Fruit fly (Drosophila melanogaster) whole organism, embryonic: ENCODE results near the gene Obp19b.

Experiments
- CG1024 ChIP-seq: fragments of 200-800 bp; sonication (Bioruptor generic); IDR thresholded peaks from 2 replicates; pipeline ENCODE4 v1.3.6; 2022; ENCODE audit warnings: missing biosample characterization, missing genetic modification characterization
- CG10654 ChIP-seq: fragments of 200-800 bp; sonication (Bioruptor generic); optimal IDR thresholded peaks from 2 replicates; lab custom pipeline; 2016; ENCODE audit warnings: missing biosample characterization, missing genetic modification characterization
- CG11456 ChIP-seq: fragments of 200-800 bp; sonication (Bioruptor generic); IDR thresholded peaks from 3 replicates; pipeline ENCODE4 v1.3.6; 2022; ENCODE audit warnings: missing biosample characterization, missing genetic modification characterization
- CG13296 ChIP-seq: fragments of 200-800 bp; sonication (Bioruptor generic); optimal IDR thresholded peaks from 3 replicates; lab custom pipeline; 2018; ENCODE audit warnings: missing biosample characterization, mild to moderate bottlenecking, missing genetic modification characterization
- CG14710 ChIP-seq: fragments of 200-800 bp; sonication (Bioruptor generic); optimal IDR thresholded peaks from 3 replicates; lab custom pipeline; 2019; ENCODE audit warnings: missing biosample characterization, mild to moderate bottlenecking, missing genetic modification characterization, moderate library complexity
- CG16815 ChIP-seq: fragments of 200-800 bp; sonication (Bioruptor generic); optimal IDR thresholded peaks from 3 replicates; lab custom pipeline; 2017; ENCODE audit warnings: missing biosample characterization, mild to moderate bottlenecking, missing genetic modification characterization
- CG17186 ChIP-seq: fragments of 200-800 bp; sonication (Bioruptor generic); optimal IDR thresholded peaks from 3 replicates; lab custom pipeline; 2017; ENCODE audit warnings: missing biosample characterization, missing genetic modification reagents, missing genetic modification characterization
- CG17568 ChIP-seq: fragments of 200-800 bp; sonication (Bioruptor generic); optimal IDR thresholded peaks from 2 replicates; lab custom pipeline; 2018; ENCODE audit warnings: missing biosample characterization, mild to moderate bottlenecking, missing genetic modification characterization, moderate library complexity
- CG2678 ChIP-seq: fragments of 200-800 bp; sonication (Bioruptor generic); optimal IDR thresholded peaks from 3 replicates; lab custom pipeline; 2019; ENCODE audit warnings: missing biosample characterization, mild to moderate bottlenecking, missing genetic modification characterization, moderate library complexity
- CG3407 ChIP-seq: fragments of 200-800 bp; sonication (Bioruptor generic); optimal IDR thresholded peaks from 2 replicates; lab custom pipeline; 2018; ENCODE audit warnings: missing biosample characterization, mild to moderate bottlenecking, missing genetic modification characterization
- CG3847 ChIP-seq: fragments of 200-800 bp; sonication (Bioruptor generic); IDR thresholded peaks from 2 replicates; pipeline ENCODE4 v1.3.6; 2022; ENCODE audit warnings: missing biosample characterization, missing genetic modification characterization
- CG4617 ChIP-seq: fragments of 200-800 bp; sonication (Bioruptor generic); optimal IDR thresholded peaks from 3 replicates; lab custom pipeline; 2016; ENCODE audit warnings: missing biosample characterization, missing genetic modification characterization, borderline replicate concordance
- CG5245 ChIP-seq: fragments of 200-800 bp; sonication (Bioruptor generic); optimal IDR thresholded peaks from 3 replicates; lab custom pipeline; 2016; ENCODE audit warnings: missing biosample characterization, missing genetic modification characterization
- CG6175 ChIP-seq: fragments of 200-800 bp; sonication (Bioruptor generic); IDR thresholded peaks from 3 replicates; pipeline ENCODE4 v1.3.6; 2022; ENCODE audit warnings: missing biosample characterization, missing genetic modification characterization
- CG6791 ChIP-seq: fragments of 200-800 bp; sonication (Bioruptor generic); IDR thresholded peaks from 3 replicates; pipeline ENCODE4 v1.3.6; 2022; ENCODE audit warnings: missing biosample characterization, missing genetic modification characterization; ENCODE audit not compliant: partially characterized antibody
- CG7786 ChIP-seq: fragments of 200-800 bp; sonication (Bioruptor generic); optimal IDR thresholded peaks from 2 replicates; lab custom pipeline; 2016; ENCODE audit warnings: missing biosample characterization, missing genetic modification characterization
- CG8944 ChIP-seq: fragments of 200-800 bp; sonication (Bioruptor generic); optimal IDR thresholded peaks from 3 replicates; lab custom pipeline; 2016; ENCODE audit warnings: missing biosample characterization, missing genetic modification characterization
- Dad ChIP-seq: fragments of 200-800 bp; sonication (Bioruptor generic); optimal IDR thresholded peaks from 3 replicates; lab custom pipeline; 2016; ENCODE audit warnings: missing biosample characterization, missing genetic modification characterization
- GATAe ChIP-seq: fragments of 200-800 bp; sonication (Bioruptor generic); conservative IDR thresholded peaks from 2 replicates; pipeline ENCODE4 v1.3.6; 2022; ENCODE audit warnings: missing biosample characterization, missing genetic modification characterization
- HmgD ChIP-seq: fragments of 200-800 bp; sonication (Bioruptor generic); optimal IDR thresholded peaks from 3 replicates; lab custom pipeline; 2016; ENCODE audit warnings: missing biosample characterization, missing genetic modification characterization
- Max ChIP-seq: fragments of 200-800 bp; sonication (Bioruptor generic); optimal IDR thresholded peaks from 2 replicates; lab custom pipeline; 2016; ENCODE audit warnings: missing biosample characterization, mild to moderate bottlenecking, missing genetic modification characterization
- Myb ChIP-seq: fragments of 200-800 bp; sonication (Bioruptor generic); optimal IDR thresholded peaks from 2 replicates; lab custom pipeline; 2016; ENCODE audit warnings: missing biosample characterization, missing genetic modification characterization
- Ptx1 ChIP-seq: fragments of 200-800 bp; sonication (Bioruptor generic); IDR thresholded peaks from 2 replicates; pipeline ENCODE4 v1.3.6; 2022; ENCODE audit warnings: missing biosample characterization, missing genetic modification characterization
- Rx ChIP-seq: fragments of 200-800 bp; sonication (Bioruptor generic); IDR thresholded peaks from 2 replicates; pipeline ENCODE4 v1.3.6; 2022; ENCODE audit warnings: missing biosample characterization, missing genetic modification characterization
- abd-A ChIP-seq: fragments of 200-800 bp; sonication (Bioruptor generic); optimal IDR thresholded peaks from 3 replicates; lab custom pipeline; 2019; ENCODE audit warnings: missing biosample characterization, mild to moderate bottlenecking, missing genetic modification characterization, moderate library complexity
- br ChIP-seq: fragments of >200 bp; optimal IDR thresholded peaks from 2 replicates; lab custom pipeline; 2017
- dpn ChIP-seq, 2 experiments: fragments of 200-800 bp; sonication (Bioruptor generic); optimal IDR thresholded peaks; 3 replicates each; lab custom pipeline; 2016; ENCODE audit warnings: missing biosample characterization in 2 of 2, missing genetic modification characterization in 2 of 2
- dysf ChIP-seq: fragments of 200-800 bp; sonication (Bioruptor generic); IDR thresholded peaks from 3 replicates; pipeline ENCODE4 v1.3.6; 2022; ENCODE audit warnings: missing biosample characterization, missing genetic modification characterization
- ewg ChIP-seq: fragments of 200-800 bp; sonication (Bioruptor generic); optimal IDR thresholded peaks from 3 replicates; lab custom pipeline; 2017; ENCODE audit warnings: mild to moderate bottlenecking, missing biosample characterization, missing genetic modification reagents, missing genetic modification characterization
- fd102C ChIP-seq: fragments of 200-800 bp; sonication (Bioruptor generic); optimal IDR thresholded peaks from 2 replicates; lab custom pipeline; 2018; ENCODE audit warnings: missing biosample characterization, mild to moderate bottlenecking, missing genetic modification characterization, moderate library complexity
- fu2 ChIP-seq: fragments of 200-800 bp; sonication (Bioruptor generic); optimal IDR thresholded peaks from 2 replicates; lab custom pipeline; 2016; ENCODE audit warnings: missing biosample characterization, missing genetic modification characterization
- gsb-n ChIP-seq: fragments of 200-800 bp; sonication (Bioruptor generic); optimal IDR thresholded peaks from 3 replicates; lab custom pipeline; 2018; ENCODE audit warnings: missing biosample characterization, mild to moderate bottlenecking, missing genetic modification characterization
- ham ChIP-seq: fragments of 200-800 bp; sonication (Bioruptor generic); IDR thresholded peaks from 2 replicates; pipeline ENCODE4 v1.3.6; 2022; ENCODE audit warnings: missing biosample characterization, missing genetic modification characterization
- hkb ChIP-seq, 2 experiments: fragments of 200-800 bp in 1 of 2; fragments of >200 bp in 1 of 2; sonication (Bioruptor generic) in 1 of 2; IDR thresholded peaks in 1 of 2; optimal IDR thresholded peaks in 1 of 2; 2 replicates each; pipeline versions ENCODE4 v1.3.6 to Lab custom; 2017 to 2022; ENCODE audit warnings: missing biosample characterization in 1 of 2, missing genetic modification characterization in 1 of 2
- hth ChIP-seq: fragments of >200 bp; optimal IDR thresholded peaks from 2 replicates; lab custom pipeline; 2017; ENCODE audit warnings: inconsistent platforms
- insv ChIP-seq, 2 experiments: fragments of 200-800 bp; sonication (Bioruptor generic); optimal IDR thresholded peaks; 3 replicates each; lab custom pipeline; 2016 to 2018; ENCODE audit warnings: missing biosample characterization in 2 of 2, missing genetic modification characterization in 2 of 2
- mam ChIP-seq: fragments of 200-800 bp; sonication (Bioruptor generic); optimal IDR thresholded peaks from 3 replicates; lab custom pipeline; 2016; ENCODE audit warnings: missing biosample characterization, missing genetic modification characterization
- nerfin-1 ChIP-seq: fragments of 200-800 bp; sonication (Bioruptor generic); optimal IDR thresholded peaks from 3 replicates; lab custom pipeline; 2019; ENCODE audit warnings: missing biosample characterization, mild to moderate bottlenecking, missing genetic modification characterization, moderate library complexity
- odd ChIP-seq: fragments of 200-800 bp; sonication (Bioruptor generic); optimal IDR thresholded peaks from 2 replicates; lab custom pipeline; 2017; ENCODE audit warnings: missing biosample characterization, mild to moderate bottlenecking, missing genetic modification characterization
- ro ChIP-seq: fragments of 200-800 bp; sonication (Bioruptor generic); IDR thresholded peaks from 2 replicates; pipeline ENCODE4 v1.3.6; 2022; ENCODE audit warnings: missing biosample characterization, missing genetic modification characterization
- row ChIP-seq: fragments of 200-800 bp; sonication (Bioruptor generic); IDR thresholded peaks from 3 replicates; pipeline ENCODE4 v1.3.6; 2022; ENCODE audit warnings: missing biosample characterization, missing genetic modification characterization
- salm ChIP-seq: fragments of 200-800 bp; sonication (Bioruptor generic); optimal IDR thresholded peaks from 2 replicates; lab custom pipeline; 2018; ENCODE audit warnings: missing biosample characterization, mild to moderate bottlenecking, missing genetic modification characterization
- sob ChIP-seq: fragments of 200-800 bp; sonication (Bioruptor generic); IDR thresholded peaks from 2 replicates; pipeline ENCODE4 v1.3.6; 2022; ENCODE audit warnings: missing biosample characterization, missing genetic modification characterization
- stwl ChIP-seq: fragments of 200-800 bp; sonication (Bioruptor generic); optimal IDR thresholded peaks from 3 replicates; lab custom pipeline; 2018; ENCODE audit warnings: missing biosample characterization, mild to moderate bottlenecking, missing genetic modification characterization, moderate library complexity
- tin ChIP-seq: fragments of 200-800 bp; sonication (Bioruptor generic); optimal IDR thresholded peaks from 3 replicates; lab custom pipeline; 2016; ENCODE audit warnings: missing biosample characterization, missing genetic modification characterization
- tna ChIP-seq: fragments of 200-800 bp; sonication (Bioruptor generic); IDR thresholded peaks from 2 replicates; pipeline ENCODE4 v1.3.6; 2022; ENCODE audit warnings: missing biosample characterization, missing genetic modification characterization; ENCODE audit not compliant: partially characterized antibody
- toy ChIP-seq: fragments of 200-800 bp; sonication (Bioruptor generic); IDR thresholded peaks from 2 replicates; pipeline ENCODE4 v1.3.6; 2022; ENCODE audit warnings: missing biosample characterization, missing genetic modification characterization
- trh ChIP-seq: fragments of 200-800 bp; sonication (Bioruptor generic); optimal IDR thresholded peaks from 2 replicates; lab custom pipeline; 2016; ENCODE audit warnings: missing biosample characterization, missing genetic modification characterization
- wdn ChIP-seq: fragments of 200-800 bp; sonication (Bioruptor generic); IDR thresholded peaks from 2 replicates; pipeline ENCODE4 v1.3.6; 2022; ENCODE audit warnings: missing biosample characterization, missing genetic modification characterization
- zfh2 ChIP-seq: fragments of 200-800 bp; sonication (Bioruptor generic); optimal IDR thresholded peaks from 2 replicates; lab custom pipeline; 2016; ENCODE audit warnings: missing biosample characterization, missing genetic modification characterization

The Obp19b gene

DNA sequence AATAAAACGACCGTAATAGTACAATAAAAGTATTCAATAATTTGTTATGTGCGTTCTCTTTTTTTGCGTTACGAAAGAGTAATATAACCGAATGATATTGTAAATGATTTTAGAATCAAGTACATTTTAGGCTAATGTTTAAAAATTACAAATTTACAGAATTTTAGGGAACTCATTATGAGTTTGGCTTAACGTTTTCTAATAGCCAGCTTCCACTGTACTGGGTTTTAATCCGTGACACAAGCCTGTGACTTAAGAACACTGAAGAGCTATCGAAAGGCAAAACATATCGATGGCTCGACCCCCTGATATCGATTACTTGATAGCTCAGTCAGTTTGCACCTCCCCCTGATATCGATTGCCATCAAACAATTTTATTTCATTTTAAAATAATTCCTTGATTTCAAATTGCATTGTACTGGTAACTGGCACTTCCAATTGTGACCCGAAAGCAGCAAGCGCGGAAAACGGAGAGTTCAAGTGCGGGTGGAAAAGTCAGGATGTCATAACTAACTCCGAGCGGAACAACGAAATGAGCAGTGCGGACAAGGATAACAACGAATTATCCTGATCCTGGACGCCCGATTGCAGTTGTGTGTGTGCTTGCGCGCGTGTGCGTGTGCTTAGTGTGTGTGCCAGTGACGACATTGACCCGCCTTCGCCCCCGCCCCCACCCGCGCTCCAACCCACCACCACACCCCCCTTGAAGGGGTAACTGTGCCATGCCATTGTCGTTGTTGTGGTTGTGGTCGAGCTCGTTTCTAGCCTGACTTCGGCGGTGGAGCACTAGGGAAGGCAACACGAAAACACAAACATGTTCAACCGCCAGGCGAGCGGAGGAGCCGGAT lies 22.2 kb upstream of the Obp19b start, which contains the start of gene HERC2 (continued):
- TF ChIP-seq zfh2 (GFP tag; lab: Kevin White, UChicago) (peak; percentile 56), CG14710 (tag; lab: Kevin White, UChicago) (peak; percentile 44), CG17186 (peak; percentile 17), CG1024 (GFP tag; lab: Robert Waterston, UW) (peak; percentile 55; the same call in 1 of the 2 replicates), br (lab: Kevin White, UChicago) (no peak), sob (peak; percentile 63; the same call in 1 of the 2 replicates), CG10654 (GFP tag; lab: Kevin White, UChicago) (peak; percentile 11), CG3407 (GFP tag; lab: Kevin White, UChicago) (no peak), CG4617 (GFP tag; lab: Kevin White, UChicago) (peak; percentile 66), tin (GFP tag; lab: Kevin White, UChicago) (peak; percentile 4), hkb (optimal IDR thresholded peaks at IDR 0.05; lab: Kevin White, UChicago) (no peak), hkb (GFP tag; IDR thresholded peaks at IDR 0.05; lab: Robert Waterston, UW) (no peak), mam (peak; percentile 73), ham (GFP tag; lab: Robert Waterston, UW) (no peak), salm (tag; lab: Kevin White, UChicago) (no peak), odd (GFP tag; lab: Kevin White, UChicago) (no peak), ro (GFP tag; lab: Robert Waterston, UW) (no peak), dysf (peak; percentile 62), stwl (tag; lab: Kevin White, UChicago) (peak; percentile 48), CG6791 (GFP tag; lab: Robert Waterston, UW) (peak; percentile 95), CG5245 (GFP tag; lab: Kevin White, UChicago) (no peak), nerfin-1 (tag; lab: Kevin White, UChicago) (peak; percentile 7), abd-A (tag; lab: Kevin White, UChicago) (no peak), Ptx1 (GFP tag; lab: Robert Waterston, UW) (peak; percentile 73), tna (GFP tag; lab: Robert Waterston, UW) (peak; percentile 90), hth (lab: Kevin White, UChicago) (no peak), CG11456 (GFP tag; lab: Robert Waterston, UW) (peak; percentile 77), CG6175 (GFP tag; lab: Robert Waterston, UW) (no peak; the same call in 2 of the 3 replicates), CG16815 (GFP tag; lab: Kevin White, UChicago) (peak; percentile 23), gsb-n (no peak), CG8944 (GFP tag; lab: Kevin White, UChicago) (peak; percentile 29), CG2678 (no peak), dpn (GFP tag; optimal IDR thresholded peaks at IDR 0.05; lab: Kevin White, UChicago) (peak; percentile 42 to 71), wdn (GFP tag; lab: Robert Waterston, UW) (no peak), insv (GFP tag; optimal IDR thresholded peaks at IDR 0.05; lab: Kevin White, UChicago) (no peak), trh (GFP tag; lab: Kevin White, UChicago) (no peak), fd102C (no peak), CG17568 (GFP tag; lab: Kevin White, UChicago) (no peak), GATAe (GFP tag; lab: Robert Waterston, UW) (no peak), fu2 (GFP tag; lab: Kevin White, UChicago) (peak; percentile 56), ewg (GFP tag; lab: Kevin White, UChicago) (no peak), Max (peak; percentile 25), Dad (GFP tag; lab: Kevin White, UChicago) (peak; percentile 34), CG7786 (peak; percentile 67), Rx (GFP tag; lab: Robert Waterston, UW) (no peak), CG3847 (GFP tag; lab: Robert Waterston, UW) (peak; percentile 40; the same call in 1 of the 2 replicates), Myb (GFP tag; lab: Kevin White, UChicago) (peak; percentile 69), CG13296 (no peak), row (GFP tag; lab: Robert Waterston, UW) (peak; percentile 72), toy (GFP tag; lab: Robert Waterston, UW) (no peak), HmgD (GFP tag; lab: Kevin White, UChicago) (peak; percentile 53)
